Worm (Caenorhabditis elegans): ENCODE measurements around the gene unc-2.

DNA sequence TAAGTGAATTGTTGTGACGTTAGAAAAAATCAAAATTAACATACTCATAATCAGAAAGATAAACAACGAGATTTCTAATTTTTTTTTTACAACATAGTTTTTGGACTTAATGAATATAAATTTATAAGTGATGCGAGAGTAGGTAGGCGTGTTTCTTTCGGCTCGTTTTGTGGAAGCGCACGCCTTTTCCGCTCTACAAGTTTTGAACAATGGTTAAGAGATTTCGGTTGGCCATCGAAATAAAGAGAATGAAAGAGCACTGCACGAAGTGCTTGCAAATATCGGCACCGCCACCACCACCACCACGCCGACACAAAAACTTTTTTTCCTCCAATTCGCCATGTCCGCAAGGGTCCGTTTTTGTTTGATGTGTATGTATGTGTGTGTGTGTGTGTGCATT is 14.4 kb downstream of the unc-2 start:
- TF ChIP-seq lin-13 (tag; optimal IDR thresholded peaks at IDR 0.05) (no peak), nhr-237 (tag; optimal IDR thresholded peaks at IDR 0.05) (no peak), unc-62 (GFP tag; optimal IDR thresholded peaks at IDR 0.05) (no peak), ceh-43 (GFP tag; optimal IDR thresholded peaks at IDR 0.05) (no peak)
